Fruit fly (Drosophila melanogaster) whole organism, wandering third instar larva: ENCODE measurements around the gene Enoph.

Experiments used
- Abd-B ChIP-seq: fragments of >200 bp; optimal IDR thresholded peaks from 2 replicates; lab custom pipeline; 2017; ENCODE audit warnings: missing biosample characterization, missing genetic modification characterization
- CG32264 ChIP-seq: fragments of 200-800 bp; sonication (Bioruptor generic); optimal IDR thresholded peaks from 2 replicates; lab custom pipeline; 2016; ENCODE audit warnings: missing biosample characterization, missing genetic modification characterization
- CG9705 ChIP-seq: fragments of 200-800 bp; sonication (Bioruptor generic); optimal IDR thresholded peaks from 2 replicates; lab custom pipeline; 2018; ENCODE audit warnings: missing biosample characterization, mild to moderate bottlenecking, missing genetic modification characterization
- CrebA ChIP-seq: fragments of 200-800 bp; sonication (Bioruptor generic); optimal IDR thresholded peaks from 2 replicates; lab custom pipeline; 2016; ENCODE audit warnings: missing biosample characterization, mild to moderate bottlenecking, missing genetic modification characterization, borderline replicate concordance
- Dif ChIP-seq: fragments of 200-275, 200-300 bp; sonication (Bioruptor generic); optimal IDR thresholded peaks from 2 replicates; lab custom pipeline; 2018; ENCODE audit warnings: missing biosample characterization, missing genetic modification characterization; ENCODE audit not compliant: partially characterized antibody
- GATAd ChIP-seq: sonication (Bioruptor generic); optimal IDR thresholded peaks from 2 replicates; lab custom pipeline; 2016; ENCODE audit warnings: missing biosample characterization, missing genetic modification characterization
- Hnf4 ChIP-seq: fragments of 200-800 bp; sonication (Bioruptor generic); optimal IDR thresholded peaks from 2 replicates; lab custom pipeline; 2016; ENCODE audit warnings: missing biosample characterization, mild to moderate bottlenecking, missing genetic modification characterization
- Hr78 ChIP-seq: fragments of >200 bp; optimal IDR thresholded peaks from 2 replicates; lab custom pipeline; 2017; ENCODE audit warnings: missing biosample characterization, missing genetic modification characterization
- Hr83 ChIP-seq: fragments of 200-300 bp; sonication (Bioruptor generic); optimal IDR thresholded peaks from 2 replicates; lab custom pipeline; 2016; ENCODE audit warnings: missing biosample characterization, mild to moderate bottlenecking, missing genetic modification characterization, moderate library complexity; ENCODE audit not compliant: poor library complexity, severe bottlenecking
- Jra ChIP-seq: sonication (Bioruptor generic); optimal IDR thresholded peaks from 2 replicates; lab custom pipeline; 2016; ENCODE audit warnings: missing biosample characterization, missing genetic modification characterization
- Mio ChIP-seq: sonication (Bioruptor generic); optimal IDR thresholded peaks from 2 replicates; lab custom pipeline; 2016; ENCODE audit warnings: missing biosample characterization, missing genetic modification characterization
- Myc ChIP-seq: fragments of >200 bp; optimal IDR thresholded peaks from 2 replicates; lab custom pipeline; 2017
- OdsH ChIP-seq: fragments of 200-800 bp; sonication (Bioruptor generic); optimal IDR thresholded peaks from 2 replicates; lab custom pipeline; 2016; ENCODE audit warnings: missing biosample characterization, mild to moderate bottlenecking, missing genetic modification characterization
- Rel ChIP-seq, 2 experiments: fragments of 200-800 bp; sonication (Bioruptor generic) in 1 of 2; optimal IDR thresholded peaks; 2 replicates in 1 of 2; 3 replicates in 1 of 2; lab custom pipeline; 2016 to 2019; ENCODE audit warnings: mild to moderate bottlenecking in 2 of 2, missing biosample characterization in 2 of 2, missing genetic modification characterization in 2 of 2, moderate library complexity in 1 of 2
- Sp1 ChIP-seq: fragments of 200-800 bp; sonication (Bioruptor generic); optimal IDR thresholded peaks from 3 replicates; lab custom pipeline; 2019; ENCODE audit warnings: missing biosample characterization, mild to moderate bottlenecking, missing genetic modification characterization, moderate library complexity
- Vsx2 ChIP-seq: fragments of 200-300, 225-300 bp; sonication (Bioruptor generic); optimal IDR thresholded peaks from 2 replicates; lab custom pipeline; 2018; ENCODE audit warnings: missing biosample characterization, missing genetic modification characterization; ENCODE audit not compliant: partially characterized antibody
- br ChIP-seq: fragments of 200-800 bp; sonication (Bioruptor generic); optimal IDR thresholded peaks from 2 replicates; lab custom pipeline; 2016; ENCODE audit warnings: missing biosample characterization, missing genetic modification characterization
- brk ChIP-seq: fragments of 200-800 bp; sonication (Bioruptor generic); optimal IDR thresholded peaks from 2 replicates; lab custom pipeline; 2016; ENCODE audit warnings: missing biosample characterization, mild to moderate bottlenecking, missing genetic modification characterization
- dl ChIP-seq, 2 experiments: fragments of 175-275, 200-275 bp in 1 of 2; fragments of 200-275 bp in 1 of 2; sonication (Bioruptor generic); optimal IDR thresholded peaks; lab custom pipeline; 2018; ENCODE audit warnings: mild to moderate bottlenecking in 2 of 2, missing biosample characterization in 2 of 2, missing genetic modification characterization in 2 of 2, moderate library complexity in 2 of 2; ENCODE audit not compliant: partially characterized antibody in 2 of 2, insufficient read depth in 1 of 2
- dmrt93B ChIP-seq: fragments of 200-800 bp; sonication (Bioruptor generic); optimal IDR thresholded peaks from 2 replicates; lab custom pipeline; 2018; ENCODE audit warnings: missing biosample characterization, mild to moderate bottlenecking, missing genetic modification characterization
- dsf ChIP-seq: sonication (Bioruptor generic); optimal IDR thresholded peaks from 2 replicates; lab custom pipeline; 2016; ENCODE audit warnings: missing biosample characterization, missing genetic modification characterization, borderline replicate concordance
- ey ChIP-seq: fragments of 200-800 bp; sonication (Bioruptor generic); optimal IDR thresholded peaks from 2 replicates; lab custom pipeline; 2016; ENCODE audit warnings: missing biosample characterization, missing genetic modification characterization
- foxo ChIP-seq, 2 experiments: fragments of 200-800 bp; sonication (Bioruptor generic); optimal IDR thresholded peaks; 2 replicates in 1 of 2; 3 replicates in 1 of 2; lab custom pipeline; 2016 to 2017; ENCODE audit warnings: missing biosample characterization in 2 of 2, missing genetic modification characterization in 2 of 2
- fru ChIP-seq: fragments of 200-800 bp; sonication (Bioruptor generic); optimal IDR thresholded peaks from 3 replicates; lab custom pipeline; 2016; ENCODE audit warnings: missing biosample characterization, mild to moderate bottlenecking, missing genetic modification characterization
- h ChIP-seq: fragments of 200-800 bp; sonication (Bioruptor generic); optimal IDR thresholded peaks from 3 replicates; lab custom pipeline; 2016; ENCODE audit warnings: missing biosample characterization, mild to moderate bottlenecking, missing genetic modification characterization
- jim ChIP-seq: fragments of 175-275, 200-325 bp; sonication (Bioruptor generic); optimal IDR thresholded peaks from 2 replicates; lab custom pipeline; 2016; ENCODE audit warnings: missing biosample characterization, mild to moderate bottlenecking, missing genetic modification characterization
- lola ChIP-seq: fragments of >200 bp; optimal IDR thresholded peaks from 2 replicates; lab custom pipeline; 2017; ENCODE audit warnings: missing biosample characterization, missing genetic modification characterization
- pan ChIP-seq: fragments of >200 bp; optimal IDR thresholded peaks from 2 replicates; lab custom pipeline; 2017
- psq ChIP-seq: fragments of 200-800 bp; sonication (Bioruptor generic); optimal IDR thresholded peaks from 3 replicates; lab custom pipeline; 2017; ENCODE audit warnings: missing biosample characterization, mild to moderate bottlenecking, missing genetic modification characterization, moderate library complexity
- rgr ChIP-seq: fragments of 200-800 bp; sonication (Bioruptor generic); optimal IDR thresholded peaks from 3 replicates; lab custom pipeline; 2016; ENCODE audit warnings: missing biosample characterization, mild to moderate bottlenecking, missing genetic modification characterization
- sage ChIP-seq: fragments of 200-800 bp; sonication (Bioruptor generic); optimal IDR thresholded peaks from 2 replicates; lab custom pipeline; 2016; ENCODE audit warnings: missing biosample characterization, mild to moderate bottlenecking, missing genetic modification characterization
- sv ChIP-seq: fragments of 200-800 bp; sonication (Bioruptor generic); optimal IDR thresholded peaks from 3 replicates; lab custom pipeline; 2016; ENCODE audit warnings: missing biosample characterization, missing genetic modification characterization
- tai ChIP-seq: sonication (Bioruptor generic); optimal IDR thresholded peaks from 2 replicates; lab custom pipeline; 2016; ENCODE audit warnings: missing biosample characterization, missing genetic modification characterization
- usp ChIP-seq: fragments of >200 bp; optimal IDR thresholded peaks from 2 replicates; lab custom pipeline; 2017; ENCODE audit warnings: missing biosample characterization, missing genetic modification characterization
- woc ChIP-seq: sonication (Bioruptor generic); optimal IDR thresholded peaks from 2 replicates; lab custom pipeline; 2016; ENCODE audit warnings: missing biosample characterization, mild to moderate bottlenecking, missing genetic modification characterization

Enoph gene

dm6 chr3R:5219466-5219865 lies 37.0 kb downstream of the Enoph start, which contains the start of the genes Prosbeta2R2 and CG1116:
Prosbeta2R2 (minus strand) TSS chr3R:5219528.
CG1116 (plus strand) TSS chr3R:5219657.
- TF ChIP-seq Abd-B (GFP tag; lab: Kevin White, UChicago) (no peak), br (GFP tag; lab: Kevin White, UChicago) (no peak), ey (GFP tag; lab: Kevin White, UChicago) (no peak), sv (no peak), dl (GFP tag; optimal IDR thresholded peaks at IDR 0.05; lab: Kevin White, UChicago; ENCODE audit: insufficient read depth in 1 of 2, partially characterized antibody in 2 of 2) (no peak), lola (GFP tag; lab: Kevin White, UChicago) (no peak), CrebA (no peak), Vsx2 (no peak), brk (GFP tag; lab: Kevin White, UChicago) (no peak), Hr78 (GFP tag; lab: Kevin White, UChicago) (no peak), dmrt93B (GFP tag; lab: Kevin White, UChicago) (no peak), foxo (GFP tag; optimal IDR thresholded peaks at IDR 0.05; lab: Kevin White, UChicago) (no peak)

- TF ChIP-seq h (GFP tag; lab: Kevin White, UChicago) (peak; percentile 3), br (GFP tag; lab: Kevin White, UChicago) (peak; percentile 1), Hr83 (GFP tag; lab: Kevin White, UChicago) (peak; percentile 56), ey (GFP tag; lab: Kevin White, UChicago) (no peak), Myc (lab: Kevin White, UChicago) (peak; percentile 20), Dif (GFP tag; lab: Kevin White, UChicago) (peak; percentile 62), pan (lab: Kevin White, UChicago) (no peak), rgr (GFP tag; lab: Kevin White, UChicago) (no peak), Rel (GFP tag; optimal IDR thresholded peaks at IDR 0.05; lab: Kevin White, UChicago) (no peak), Rel (tag; optimal IDR thresholded peaks at IDR 0.05; lab: Kevin White, UChicago) (peak; percentile 28), Hnf4 (GFP tag; lab: Kevin White, UChicago) (peak; percentile 42), Sp1 (GFP tag; lab: Kevin White, UChicago) (peak; percentile 43)
These were observed 39.2 kb downstream of the Enoph start, which contains the start of gene cno for dm6 chr3R:5217278-5217714. cno (minus strand) TSS chr3R:5217456.

DNA sequence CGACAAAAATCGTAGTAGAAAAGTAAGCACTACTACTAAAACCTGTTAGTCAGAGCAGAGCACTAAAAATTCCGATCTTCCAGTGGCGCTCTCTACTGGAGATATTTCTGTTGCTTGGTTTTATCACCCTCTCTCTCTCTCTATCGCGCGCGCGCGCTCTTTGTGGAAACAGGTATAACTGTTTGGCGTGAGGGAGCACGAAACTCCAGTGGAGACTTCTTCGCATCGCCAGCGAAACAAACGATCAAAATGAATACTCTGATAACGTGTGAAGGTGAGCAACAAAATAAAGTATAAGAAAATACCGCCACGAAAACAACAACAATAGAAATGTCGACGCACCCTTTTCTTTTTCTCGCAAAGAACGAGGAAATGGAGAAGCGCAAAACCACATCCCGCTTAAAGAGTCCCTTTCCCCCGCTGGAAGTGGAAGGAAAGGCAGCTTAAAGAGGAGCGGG lies 40.1 kb downstream of the Enoph start:
- no peak for TF ChIP-seq CG32264
- TF ChIP-seq psq, result peak; percentile 82
- TF ChIP-seq dl (GFP tag; optimal IDR thresholded peaks at IDR 0.05; lab: Kevin White, UChicago; ENCODE audit: insufficient read depth in 1 of 2, partially characterized antibody in 2 of 2), result peak in 1 of 2 experiments; percentile 69
- peak; percentile 77 for TF ChIP-seq Dif (GFP tag; lab: Kevin White, UChicago)

DNA sequence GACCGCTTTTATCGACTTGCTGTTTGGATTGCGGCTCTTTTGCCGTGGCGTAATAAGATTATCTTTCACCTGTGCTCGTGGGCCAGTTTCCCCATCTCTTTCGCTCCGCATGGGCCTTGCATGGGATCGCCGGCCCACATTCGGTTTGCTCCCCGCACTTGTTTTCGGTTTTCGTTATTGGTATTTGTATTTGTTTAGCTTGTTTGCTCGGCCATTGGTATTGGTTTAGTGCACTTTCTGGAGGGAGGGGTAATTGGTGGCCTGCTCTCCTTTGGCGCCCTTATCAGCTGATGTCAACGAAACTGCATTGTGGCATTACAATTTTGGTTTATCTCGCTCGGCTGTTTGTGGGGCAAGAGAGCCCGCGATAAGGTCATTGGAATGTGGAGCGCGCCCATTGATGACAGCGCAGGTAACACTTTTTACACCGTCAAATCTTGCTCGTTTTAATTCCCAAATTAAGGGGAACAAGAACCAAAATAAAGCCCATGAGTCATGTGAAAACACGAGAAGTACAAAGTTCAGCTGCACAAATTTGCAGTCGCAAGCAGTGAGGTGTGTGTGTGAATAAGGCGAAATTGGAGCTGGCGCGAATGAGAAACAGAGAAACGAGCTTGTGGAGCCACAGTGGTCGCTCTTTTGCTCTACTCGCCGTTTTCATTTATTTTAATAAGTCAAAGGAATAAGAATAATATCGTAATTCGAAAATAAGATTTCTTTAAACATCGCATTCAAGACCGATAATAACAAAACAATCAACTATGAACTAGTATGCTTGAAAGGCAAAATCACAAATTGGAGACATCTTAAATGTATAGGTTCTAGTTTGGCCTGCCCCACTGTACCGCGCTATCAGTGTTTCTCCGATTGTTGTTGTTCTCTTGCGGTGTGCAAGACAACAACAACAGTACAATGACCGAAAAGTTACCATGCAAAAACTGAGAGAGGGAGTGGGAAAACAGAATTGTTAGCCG lies 40.9 kb downstream of the Enoph start:
- TF ChIP-seq dl (GFP tag; optimal IDR thresholded peaks at IDR 0.05; lab: Kevin White, UChicago; ENCODE audit: insufficient read depth in 1 of 2, partially characterized antibody in 2 of 2), result no peak
- peak; percentile 22 to 93 for TF ChIP-seq foxo (GFP tag; optimal IDR thresholded peaks at IDR 0.05; lab: Kevin White, UChicago)
- peak; percentile 83 for TF ChIP-seq CG32264
- peak; percentile 89 for TF ChIP-seq Sp1 (GFP tag; lab: Kevin White, UChicago)
- TF ChIP-seq usp (GFP tag; lab: Kevin White, UChicago), result no peak
- no peak for TF ChIP-seq brk (GFP tag; lab: Kevin White, UChicago)
- no peak for TF ChIP-seq pan (lab: Kevin White, UChicago)
- no peak for TF ChIP-seq Dif (GFP tag; lab: Kevin White, UChicago)
- TF ChIP-seq GATAd (GFP tag; lab: Kevin White, UChicago), result no peak
- peak; percentile 26 for TF ChIP-seq Rel (GFP tag; optimal IDR thresholded peaks at IDR 0.05; lab: Kevin White, UChicago)
- TF ChIP-seq Rel (tag; optimal IDR thresholded peaks at IDR 0.05; lab: Kevin White, UChicago), result peak; percentile 59
- peak; percentile 92 for TF ChIP-seq rgr (GFP tag; lab: Kevin White, UChicago)
- TF ChIP-seq dmrt93B (GFP tag; lab: Kevin White, UChicago), result peak; percentile 78
- TF ChIP-seq jim (GFP tag; lab: Kevin White, UChicago), result peak; percentile 98
- peak; percentile 88 for TF ChIP-seq sv
- TF ChIP-seq Abd-B (GFP tag; lab: Kevin White, UChicago), result no peak
- TF ChIP-seq OdsH (GFP tag; lab: Kevin White, UChicago), result peak; percentile 89
- TF ChIP-seq psq, result peak; percentile 89
- peak; percentile 76 for TF ChIP-seq CG9705 (GFP tag; lab: Kevin White, UChicago)
- no peak for TF ChIP-seq Hr78 (GFP tag; lab: Kevin White, UChicago)
- TF ChIP-seq dsf, result peak; percentile 90
- peak; percentile 91 for TF ChIP-seq woc (GFP tag; lab: Kevin White, UChicago)
- TF ChIP-seq h (GFP tag; lab: Kevin White, UChicago), result peak; percentile 91
- TF ChIP-seq ey (GFP tag; lab: Kevin White, UChicago), result peak; percentile 93
- no peak for TF ChIP-seq lola (GFP tag; lab: Kevin White, UChicago)
- TF ChIP-seq Vsx2, result no peak
- TF ChIP-seq Mio, result peak; percentile 72
- TF ChIP-seq tai (GFP tag; lab: Kevin White, UChicago), result no peak
- TF ChIP-seq fru (GFP tag; lab: Kevin White, UChicago), result peak; percentile 92
- TF ChIP-seq Jra (GFP tag; lab: Kevin White, UChicago), result peak; percentile 93
- TF ChIP-seq Hnf4 (GFP tag; lab: Kevin White, UChicago), result peak; percentile 91
- TF ChIP-seq Myc (lab: Kevin White, UChicago), result no peak
- peak; percentile 81 for TF ChIP-seq sage (GFP tag; lab: Kevin White, UChicago)
- peak; percentile 100 for TF ChIP-seq Hr83 (GFP tag; lab: Kevin White, UChicago)
- TF ChIP-seq CrebA, result no peak
